Worm (Caenorhabditis elegans) whole organism, L4 larva: Measurements from ENCODE around the gene tomm-20.

ENCODE experiments used
- F44E2.7 ChIP-seq: fragments of 200-800 bp; sonication (Bioruptor generic); IDR thresholded peaks from 2 replicates; pipeline ENCODE4 v2.1.2; 2022; ENCODE audit warnings: missing genetic modification characterization, missing compliant biosample characterization
- T20F7.1 ChIP-seq: fragments of 200-800 bp; sonication (Bioruptor generic); optimal IDR thresholded peaks from 2 replicates; lab custom pipeline; 2018; ENCODE audit warnings: mild to moderate bottlenecking, missing genetic modification characterization, missing compliant biosample characterization
- T26A8.4 ChIP-seq: fragments of 200-800 bp; sonication (Bioruptor generic); IDR thresholded peaks from 2 replicates; pipeline ENCODE4 v1.3.6; 2022; ENCODE audit warnings: missing genetic modification characterization, missing compliant biosample characterization
- Y48G9A.11 ChIP-seq: fragments of 200-800 bp; sonication (Bioruptor generic); IDR thresholded peaks from 2 replicates; pipeline ENCODE4 v1.3.6; 2022; ENCODE audit warnings: missing genetic modification reagents, missing genetic modification characterization, missing compliant biosample characterization
- Y75B8A.6 ChIP-seq: fragments of 200-800 bp; sonication (Bioruptor generic); IDR thresholded peaks from 2 replicates; pipeline ENCODE4 v1.3.6; 2022; ENCODE audit warnings: missing genetic modification reagents, missing genetic modification characterization, missing compliant biosample characterization
- ZK337.2 ChIP-seq: fragments of 200-800 bp; sonication (Bioruptor generic); IDR thresholded peaks from 2 replicates; pipeline ENCODE4 v1.3.6; 2022; ENCODE audit warnings: missing genetic modification reagents, missing genetic modification characterization, missing compliant biosample characterization
- aha-1 ChIP-seq: fragments of 150-350 bp; peaks from one replicate; lab custom pipeline; 2014; ENCODE audit warnings: missing biosample characterization, missing genetic modification characterization
- aly-2 ChIP-seq: sonication (generic microtip); optimal IDR thresholded peaks from 2 replicates; lab custom pipeline; 2018; ENCODE audit warnings: missing biosample characterization, missing genetic modification characterization
- attf-4 ChIP-seq: sonication (generic microtip); optimal IDR thresholded peaks from 3 replicates; lab custom pipeline; 2017; ENCODE audit warnings: missing biosample characterization, missing genetic modification characterization
- ceh-32 ChIP-seq: sonication (generic microtip); optimal IDR thresholded peaks from 2 replicates; lab custom pipeline; 2016; ENCODE audit warnings: mild to moderate bottlenecking, missing genetic modification characterization, missing compliant biosample characterization; ENCODE audit not compliant: poor library complexity
- ceh-44 ChIP-seq: fragments of 200-800 bp; sonication (Bioruptor generic); IDR thresholded peaks from 2 replicates; pipeline ENCODE4 v1.3.6; 2022; ENCODE audit warnings: missing genetic modification reagents, missing genetic modification characterization, missing compliant biosample characterization
- cey-2 ChIP-seq: sonication (generic microtip); optimal IDR thresholded peaks from 3 replicates; lab custom pipeline; 2017; ENCODE audit warnings: missing genetic modification characterization, mild to moderate bottlenecking, missing compliant biosample characterization, antibody characterized with exemption, borderline replicate concordance; ENCODE audit not compliant: insufficient read depth
- ctbp-1 ChIP-seq: fragments of 200-800 bp; sonication (Bioruptor generic); IDR thresholded peaks from 2 replicates; pipeline ENCODE4 v1.3.6; 2022; ENCODE audit warnings: missing genetic modification reagents, missing genetic modification characterization, missing compliant biosample characterization
- daf-12 ChIP-seq: fragments of 150-350 bp; optimal IDR thresholded peaks from 2 replicates; lab custom pipeline; 2014; ENCODE audit warnings: missing biosample characterization, missing genetic modification reagents, missing genetic modification characterization
- daf-16 ChIP-seq, 3 experiments: sonication (generic microtip); optimal IDR thresholded peaks; 2 replicates each; lab custom pipeline; 2016 to 2017; ENCODE audit warnings: missing genetic modification characterization in 3 of 3, missing genetic modification reagents in 3 of 3, mild to moderate bottlenecking in 2 of 3, missing compliant biosample characterization in 2 of 3, missing biosample characterization in 1 of 3, moderate library complexity in 1 of 3
- daf-8 ChIP-seq: fragments of 200-800 bp; sonication (Bioruptor generic); IDR thresholded peaks from 2 replicates; pipeline ENCODE4 v1.3.6; 2022; ENCODE audit warnings: missing genetic modification characterization, missing compliant biosample characterization
- dpl-1 ChIP-seq: fragments of 150-350 bp; optimal IDR thresholded peaks from 2 replicates; lab custom pipeline; 2014; ENCODE audit warnings: missing biosample characterization, missing genetic modification reagents, missing genetic modification characterization
- duxl-1 ChIP-seq: sonication (generic microtip); optimal IDR thresholded peaks from 2 replicates; lab custom pipeline; 2016; ENCODE audit warnings: mild to moderate bottlenecking, missing genetic modification characterization, moderate library complexity, missing compliant biosample characterization; ENCODE audit not compliant: poor library complexity
- dve-1 ChIP-seq: sonication (generic microtip); optimal IDR thresholded peaks from 2 replicates; lab custom pipeline; 2017; ENCODE audit warnings: antibody characterized with exemption, mild to moderate bottlenecking, missing genetic modification characterization, missing compliant biosample characterization; ENCODE audit not compliant: insufficient read depth
- egl-43 ChIP-seq: fragments of 200-800 bp; sonication (Bioruptor generic); IDR thresholded peaks from 2 replicates; pipeline ENCODE4 v1.3.6; 2022; ENCODE audit warnings: missing genetic modification reagents, missing genetic modification characterization, missing compliant biosample characterization
- fos-1 ChIP-seq: fragments of 150-350 bp; optimal IDR thresholded peaks from 2 replicates; lab custom pipeline; 2014; ENCODE audit warnings: missing biosample characterization, missing genetic modification characterization
- hlh-11 ChIP-seq: fragments of 200-800 bp; sonication (Bioruptor generic); optimal IDR thresholded peaks from 2 replicates; lab custom pipeline; 2018; ENCODE audit warnings: mild to moderate bottlenecking, missing genetic modification characterization, missing compliant biosample characterization
- lim-7 ChIP-seq: fragments of 200-800 bp; sonication (Bioruptor generic); IDR thresholded peaks from 2 replicates; pipeline ENCODE4 v1.3.6; 2022; ENCODE audit warnings: missing genetic modification characterization, missing compliant biosample characterization
- lin-29 ChIP-seq: fragments of 200-800 bp; sonication (Bioruptor generic); IDR thresholded peaks from 2 replicates; pipeline ENCODE4 v1.3.6; 2022; ENCODE audit warnings: missing genetic modification reagents, missing genetic modification characterization, missing compliant biosample characterization
- lsy-2 ChIP-seq, 2 experiments: fragments of 150-350 bp in 1 of 2; sonication (generic microtip) in 1 of 2; optimal IDR thresholded peaks; 2 replicates each; lab custom pipeline; 2014 to 2017; ENCODE audit warnings: missing biosample characterization in 2 of 2, missing genetic modification characterization in 2 of 2
- madf-5 ChIP-seq, 2 experiments: fragments of 200-800 bp; sonication (Bioruptor generic); IDR thresholded peaks; 2 replicates each; pipeline ENCODE4 v1.3.6; 2022; ENCODE audit warnings: missing compliant biosample characterization in 2 of 2, missing genetic modification characterization in 2 of 2
- madf-9 ChIP-seq: fragments of 200-800 bp; sonication (Bioruptor generic); conservative IDR thresholded peaks from 2 replicates; pipeline ENCODE4 v1.3.6; 2022; ENCODE audit warnings: missing genetic modification reagents, missing genetic modification characterization, missing compliant biosample characterization
- mdt-29 ChIP-seq: fragments of 200-800 bp; sonication (Bioruptor generic); IDR thresholded peaks from 2 replicates; pipeline ENCODE4 v1.3.6; 2022; ENCODE audit warnings: missing genetic modification reagents, missing genetic modification characterization, missing compliant biosample characterization
- mes-2 ChIP-seq: sonication (generic microtip); optimal IDR thresholded peaks from 2 replicates; lab custom pipeline; 2016; ENCODE audit warnings: missing genotype, mild to moderate bottlenecking, missing genetic modification characterization, missing compliant biosample characterization; ENCODE audit not compliant: poor library complexity, severe bottlenecking
- nhr-10 ChIP-seq: fragments of 150-350 bp; optimal IDR thresholded peaks from 2 replicates; lab custom pipeline; 2014; ENCODE audit warnings: missing biosample characterization, missing genetic modification characterization
- nhr-11 ChIP-seq: fragments of 150-350 bp; optimal IDR thresholded peaks from 2 replicates; lab custom pipeline; 2014; ENCODE audit warnings: missing biosample characterization, missing genetic modification characterization
- nhr-111 ChIP-seq: fragments of 200-800 bp; sonication (Bioruptor generic); optimal IDR thresholded peaks from 2 replicates; lab custom pipeline; 2018; ENCODE audit warnings: mild to moderate bottlenecking, missing genetic modification characterization, missing compliant biosample characterization
- nhr-237 ChIP-seq: sonication (generic microtip); optimal IDR thresholded peaks from 2 replicates; lab custom pipeline; 2017; ENCODE audit warnings: missing biosample characterization, missing genetic modification characterization
- nhr-28 ChIP-seq: fragments of 150-350 bp; optimal IDR thresholded peaks from 2 replicates; lab custom pipeline; 2014; ENCODE audit warnings: missing biosample characterization, missing genetic modification characterization
- nhr-41 ChIP-seq: fragments of 200-800 bp; sonication (Bioruptor generic); IDR thresholded peaks from 2 replicates; pipeline ENCODE4 v1.3.6; 2022; ENCODE audit warnings: missing genetic modification reagents, missing genetic modification characterization, missing compliant biosample characterization
- php-3 ChIP-seq: fragments of 200-800 bp; sonication (Bioruptor generic); IDR thresholded peaks from 2 replicates; pipeline ENCODE4 v1.3.6; 2022; ENCODE audit warnings: missing genetic modification reagents, missing genetic modification characterization, missing compliant biosample characterization
- pqm-1 ChIP-seq: sonication (generic microtip); optimal IDR thresholded peaks from 2 replicates; lab custom pipeline; 2017; ENCODE audit warnings: missing biosample characterization, missing genetic modification characterization
- rbr-2 ChIP-seq: sonication (generic microtip); optimal IDR thresholded peaks from 2 replicates; lab custom pipeline; 2016; ENCODE audit warnings: missing genotype, missing genetic modification characterization, missing compliant biosample characterization
- sdz-12 ChIP-seq: fragments of 200-800 bp; sonication (Bioruptor generic); optimal IDR thresholded peaks from 2 replicates; lab custom pipeline; 2018; ENCODE audit warnings: mild to moderate bottlenecking, missing genetic modification characterization, missing compliant biosample characterization
- snpc-4 ChIP-seq: fragments of 150-350 bp; optimal IDR thresholded peaks from 2 replicates; lab custom pipeline; 2014; ENCODE audit warnings: missing biosample characterization, missing genetic modification characterization
- spr-3 ChIP-seq: fragments of 200-800 bp; sonication (Bioruptor generic); optimal IDR thresholded peaks from 2 replicates; lab custom pipeline; 2018; ENCODE audit warnings: mild to moderate bottlenecking, missing genetic modification characterization, missing compliant biosample characterization
- tag-97 ChIP-seq: fragments of 200-800 bp; sonication (Bioruptor generic); IDR thresholded peaks from 2 replicates; pipeline ENCODE4 v1.3.6; 2022; ENCODE audit warnings: missing genetic modification characterization, missing compliant biosample characterization
- unc-62 ChIP-seq, 3 experiments: fragments of 150-350 bp in 1 of 3; sonication (generic microtip); optimal IDR thresholded peaks in 2 of 3; peaks in 1 of 3; 1 replicate in 1 of 3; 2 replicates in 2 of 3; lab custom pipeline; 2014 to 2017; ENCODE audit warnings: missing biosample characterization in 3 of 3, missing genetic modification characterization in 3 of 3, missing genetic modification reagents in 3 of 3, missing genotype in 1 of 3
- zag-1 ChIP-seq: fragments of 150-350 bp; optimal IDR thresholded peaks from 2 replicates; lab custom pipeline; 2014; ENCODE audit warnings: missing biosample characterization, missing genetic modification characterization
- zfp-3 ChIP-seq: fragments of 200-800 bp; sonication (Bioruptor generic); conservative IDR thresholded peaks from 2 replicates; pipeline ENCODE4 v1.3.6; 2022; ENCODE audit warnings: missing genetic modification reagents, missing genetic modification characterization, missing compliant biosample characterization
- zip-11 ChIP-seq: fragments of 200-800 bp; sonication (Bioruptor generic); IDR thresholded peaks from 2 replicates; pipeline ENCODE4 v1.3.6; 2022; ENCODE audit warnings: missing genetic modification characterization, missing compliant biosample characterization
- ztf-11 ChIP-seq: fragments of 150-350 bp; optimal IDR thresholded peaks from 2 replicates; lab custom pipeline; 2014; ENCODE audit warnings: missing biosample characterization, missing genetic modification characterization

tomm-20 gene

DNA sequence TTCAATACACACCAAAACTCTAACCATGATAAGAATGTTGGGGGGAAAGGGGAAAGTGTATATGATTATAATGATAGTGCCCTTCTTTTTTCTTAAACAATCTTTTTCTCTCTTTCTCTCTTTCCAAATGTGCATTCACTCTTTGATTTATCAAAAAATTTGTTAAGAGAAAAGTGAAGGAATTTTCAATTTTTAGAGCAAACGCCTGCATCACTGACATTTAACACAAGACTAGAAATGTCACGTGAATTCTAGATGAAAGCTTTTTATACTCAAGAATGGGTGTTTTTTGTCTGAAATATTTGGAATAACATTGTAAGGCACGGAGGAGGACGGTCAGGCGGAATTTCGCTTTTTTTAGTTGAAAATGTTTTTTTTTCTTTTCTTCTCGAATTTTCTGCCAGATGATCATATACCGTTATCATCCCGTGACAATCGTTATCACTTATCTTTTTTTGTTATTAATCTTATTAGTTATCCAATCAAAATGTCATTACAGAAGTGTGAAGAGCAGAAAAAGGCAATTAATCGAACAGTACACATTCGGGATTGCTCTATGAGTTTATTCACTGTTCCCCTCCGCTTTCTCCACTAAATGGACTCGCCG lies 41.2 kb downstream of the tomm-20 start, which contains the start of the genes frm-7 and F55C5.17 (continued):
- TF ChIP-seq zip-11 (GFP tag; lab: Robert Waterston, UW): no peak
- TF ChIP-seq daf-12 (tag; lab: Kevin White, UChicago): no peak
- TF ChIP-seq daf-16 (GFP tag; optimal IDR thresholded peaks at IDR 0.05; lab: Kevin White, UChicago): no peak
- TF ChIP-seq daf-16 (tag; optimal IDR thresholded peaks at IDR 0.05; lab: Kevin White, UChicago): peak; percentile 50
- no peak for TF ChIP-seq madf-9 (GFP tag; lab: Robert Waterston, UW)
- no peak for TF ChIP-seq mes-2
- TF ChIP-seq T26A8.4 (GFP tag; lab: Robert Waterston, UW): no peak
- TF ChIP-seq nhr-11 (tag; lab: Kevin White, UChicago): no peak
- TF ChIP-seq snpc-4: no peak
- no peak for TF ChIP-seq attf-4 (tag; lab: Kevin White, UChicago)
- no peak for TF ChIP-seq sdz-12 (GFP tag; lab: Kevin White, UChicago)
- peak; percentile 17 for TF ChIP-seq aha-1 (tag; lab: Kevin White, UChicago)
- no peak for TF ChIP-seq ceh-44 (GFP tag; lab: Robert Waterston, UW)

DNA sequence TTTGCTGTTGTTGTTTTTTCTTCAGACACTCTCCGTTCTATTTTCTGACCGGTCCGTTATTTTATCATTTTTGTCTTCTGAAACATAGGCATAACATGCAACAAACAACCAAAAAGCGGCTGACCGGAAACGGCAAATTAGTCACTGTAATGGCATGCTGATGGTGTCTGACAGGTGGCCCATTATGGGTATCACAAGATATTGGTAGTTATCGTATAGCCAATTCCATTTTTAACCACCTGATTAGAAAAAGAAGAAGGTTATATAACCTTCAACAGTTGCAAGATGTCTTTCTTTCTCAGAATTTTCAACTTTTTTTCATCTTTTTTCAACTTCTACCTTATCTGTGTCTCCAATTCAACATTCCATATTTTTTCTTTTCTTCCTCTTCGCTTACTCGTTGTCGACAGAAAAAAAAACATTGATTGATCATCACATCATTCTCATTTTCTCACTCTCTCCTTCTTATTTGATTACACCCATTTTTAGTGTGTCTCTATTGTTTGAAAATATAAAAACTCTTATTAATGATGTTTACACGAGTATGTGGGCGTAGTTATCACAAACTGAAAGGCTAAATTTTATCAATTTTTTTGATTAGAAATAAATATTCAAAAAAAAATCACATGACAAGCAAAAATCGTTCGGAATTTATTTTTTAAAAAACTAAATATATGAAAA lies 42.3 kb downstream of the tomm-20 start:
- TF ChIP-seq zfp-3 (GFP tag; lab: Robert Waterston, UW) (no peak), snpc-4 (no peak), lsy-2 (tag; optimal IDR thresholded peaks at IDR 0.05; lab: Kevin White, UChicago) (peak in 1 of 2 experiments; percentile 31), nhr-11 (tag; lab: Kevin White, UChicago) (no peak), ceh-32 (no peak), tag-97 (no peak), dve-1 (tag; lab: Kevin White, UChicago) (peak; percentile 70), fos-1 (tag; lab: Kevin White, UChicago) (no peak), unc-62 (GFP tag; optimal IDR thresholded peaks at IDR 0.05 in 1 of 2; lab: Kevin White, UChicago) (peak in 1 of 2 experiments; percentile 85), unc-62 (tag; optimal IDR thresholded peaks at IDR 0.05; lab: Kevin White, UChicago) (no peak), nhr-28 (tag; lab: Kevin White, UChicago) (peak; percentile 48), zag-1 (tag; lab: Kevin White, UChicago) (no peak), nhr-41 (GFP tag; lab: Robert Waterston, UW) (no peak), madf-5 (GFP tag; IDR thresholded peaks at IDR 0.05; lab: Robert Waterston, UW) (no peak), Y75B8A.6 (GFP tag; lab: Robert Waterston, UW) (no peak), nhr-237 (tag; lab: Kevin White, UChicago) (no peak), hlh-11 (no peak), nhr-111 (no peak), nhr-10 (no peak), lim-7 (GFP tag; lab: Robert Waterston, UW) (no peak), spr-3 (GFP tag; lab: Kevin White, UChicago) (no peak), cey-2 (tag; lab: Kevin White, UChicago) (peak; percentile 64), php-3 (no peak), aly-2 (tag; lab: Kevin White, UChicago) (no peak), zip-11 (GFP tag; lab: Robert Waterston, UW) (no peak), T20F7.1 (no peak), mdt-29 (GFP tag; lab: Robert Waterston, UW) (no peak), lin-29 (GFP tag; lab: Robert Waterston, UW) (no peak), sdz-12 (GFP tag; lab: Kevin White, UChicago) (no peak), ztf-11 (tag; lab: Kevin White, UChicago) (no peak), ZK337.2 (GFP tag; lab: Robert Waterston, UW) (no peak), dpl-1 (GFP tag; lab: Kevin White, UChicago) (no peak), F44E2.7 (GFP tag; lab: Robert Waterston, UW) (no peak), pqm-1 (tag; lab: Kevin White, UChicago) (peak; percentile 53), ctbp-1 (GFP tag; lab: Robert Waterston, UW) (no peak), rbr-2 (tag; lab: Kevin White, UChicago) (no peak), egl-43 (GFP tag; lab: Robert Waterston, UW) (no peak), Y48G9A.11 (GFP tag; lab: Robert Waterston, UW) (no peak), duxl-1 (tag; lab: Kevin White, UChicago) (no peak), daf-8 (GFP tag; lab: Robert Waterston, UW) (no peak)
